Worm (Caenorhabditis elegans): Measurements from ENCODE around the gene T01C4.8.

DNA sequence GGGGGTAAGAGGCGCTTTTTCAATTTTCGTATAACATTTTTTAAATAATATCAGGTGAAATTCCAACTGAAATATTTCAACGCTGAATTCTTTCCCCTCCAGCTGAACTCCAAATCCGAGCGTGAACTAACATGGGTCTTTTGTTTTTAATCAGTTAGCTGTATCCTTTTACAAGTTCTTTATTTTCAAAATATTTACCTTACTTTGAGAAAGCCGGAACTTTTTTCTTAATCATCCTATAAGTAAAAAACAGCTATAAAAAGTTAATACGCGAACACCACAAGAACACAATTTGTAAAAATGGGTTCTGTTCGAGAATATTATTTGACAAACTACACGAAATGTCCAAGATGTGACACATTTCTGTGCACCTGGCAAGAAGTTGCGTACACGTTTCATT, 34.9 kb upstream of the T01C4.8 start, which contains the start of gene srh-83:
- TF ChIP-seq nhr-237 (tag; optimal IDR thresholded peaks at IDR 0.05) (no peak), unc-62 (GFP tag; optimal IDR thresholded peaks at IDR 0.05) (no peak), elt-3 (tag; optimal IDR thresholded peaks at IDR 0.05) (no peak), pha-4 (tag; optimal IDR thresholded peaks at IDR 0.05) (no peak), elt-1 (tag; optimal IDR thresholded peaks at IDR 0.05; ENCODE audit: borderline replicate concordance, insufficient read depth) (no peak), blmp-1 (tag; optimal IDR thresholded peaks at IDR 0.05) (no peak), ztf-11 (tag; optimal IDR thresholded peaks at IDR 0.05) (no peak), snpc-4 (tag; optimal IDR thresholded peaks at IDR 0.05) (no peak), lsy-2 (tag; optimal IDR thresholded peaks at IDR 0.05) (no peak), lin-13 (tag; optimal IDR thresholded peaks at IDR 0.05) (no peak), mls-2 (tag; optimal IDR thresholded peaks at IDR 0.05) (no peak), M03D4.4 (tag; optimal IDR thresholded peaks at IDR 0.05) (no peak), bed-3 (GFP tag; optimal IDR thresholded peaks at IDR 0.05) (no peak)
